Worm (Caenorhabditis elegans) whole organism, L1 larva: ENCODE results near the gene srh-70.

ENCODE experiments used
- ama-1 ChIP-seq: fragments of 150-350 bp; optimal IDR thresholded peaks from 2 replicates; lab custom pipeline; 2014
- nhr-76 ChIP-seq: sonication (generic microtip); optimal IDR thresholded peaks from 2 replicates; lab custom pipeline; 2017; ENCODE audit warnings: missing biosample characterization, missing genetic modification characterization
- pag-3 ChIP-seq: sonication (generic microtip); optimal IDR thresholded peaks from 2 replicates; lab custom pipeline; 2017; ENCODE audit warnings: missing genetic modification characterization, mild to moderate bottlenecking, missing compliant biosample characterization, antibody characterized with exemption, borderline replicate concordance; ENCODE audit not compliant: insufficient read depth

DNA sequence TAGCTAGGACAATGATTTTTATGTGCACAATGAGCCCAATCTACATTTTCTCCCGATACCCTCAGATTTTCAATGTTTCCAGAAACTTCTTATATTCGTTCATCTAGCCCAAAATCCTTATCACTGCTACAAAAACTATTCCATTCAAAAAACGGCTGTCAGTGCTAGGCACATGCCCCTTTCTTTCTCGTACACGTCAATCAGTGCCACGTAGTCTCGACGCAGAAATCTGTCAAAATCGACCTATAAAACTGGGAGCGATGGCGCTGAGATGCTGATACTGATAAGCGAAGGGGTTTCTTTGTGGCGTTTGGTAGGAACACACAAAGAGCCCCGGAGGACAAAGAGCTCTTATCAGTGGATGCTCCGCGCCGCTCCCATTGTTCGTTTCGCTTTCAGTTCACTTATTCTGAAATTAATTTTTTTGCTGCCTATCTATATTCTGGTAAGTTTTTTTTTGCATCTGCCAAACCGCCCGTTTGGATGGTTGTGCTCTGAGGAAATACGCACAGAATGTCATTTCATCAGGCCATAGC, at the start of gene srh-70:
- no peak for TF ChIP-seq ama-1 (lab: Kevin White, UChicago)
- TF ChIP-seq nhr-76: no peak
- TF ChIP-seq pag-3 (tag; lab: Kevin White, UChicago): no peak
